Worm (Caenorhabditis elegans) whole organism, L4/young adult: ENCODE data around the gene ula-1.

Source experiments
- W03F9.2 ChIP-seq: fragments of 150-350 bp; optimal IDR thresholded peaks from 2 replicates; lab custom pipeline; 2014; ENCODE audit warnings: missing biosample characterization, missing genetic modification characterization
- dao-5 ChIP-seq: sonication (generic microtip); optimal IDR thresholded peaks from 2 replicates; lab custom pipeline; 2016; ENCODE audit warnings: missing genotype, missing genetic modification characterization, moderate library complexity, missing compliant biosample characterization
- him-1 ChIP-seq: sonication (generic microtip); optimal IDR thresholded peaks from 2 replicates; lab custom pipeline; 2016; ENCODE audit warnings: missing genotype, missing genetic modification reagents, missing genetic modification characterization, missing compliant biosample characterization

DNA sequence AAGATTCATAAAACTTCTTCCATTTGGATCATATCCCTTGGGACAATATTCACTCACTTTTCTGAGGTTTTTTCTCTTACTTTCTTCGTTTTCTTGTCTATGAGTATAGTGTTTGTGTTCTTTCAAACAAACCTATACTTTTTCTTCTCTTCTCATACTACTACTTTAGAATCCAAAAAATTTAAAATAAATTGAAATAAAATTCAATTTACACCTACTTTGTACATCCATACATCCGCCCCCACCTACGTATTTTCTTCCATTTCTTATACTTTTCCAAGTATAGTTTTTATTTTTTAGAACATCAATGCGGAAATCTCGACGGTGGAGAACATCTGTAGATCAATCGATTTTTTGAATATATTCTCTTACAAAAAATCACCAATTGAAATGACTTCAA lies 45.1 kb upstream of the ula-1 start, which contains the start of gene nca-2:
- TF ChIP-seq him-1 (no peak), W03F9.2 (tag; lab: Kevin White, UChicago) (no peak), dao-5 (tag; lab: Kevin White, UChicago) (no peak)
